Worm (Caenorhabditis elegans): ENCODE data around the gene W03C9.1.

The W03C9.1 gene

ce11 chrII:11917530-11917952, 44.4 kb downstream of the W03C9.1 start (continued):
- TF ChIP-seq snpc-1.1 (tag; optimal IDR thresholded peaks at IDR 0.05; ENCODE audit: insufficient read depth) (peak; percentile 53), lin-26 (GFP tag; IDR thresholded peaks at IDR 0.05) (peak; percentile 70), hlh-12 (tag; optimal IDR thresholded peaks at IDR 0.05) (no peak), rpc-1 (optimal IDR thresholded peaks at IDR 0.05) (no peak), rpc-1 (tag; optimal IDR thresholded peaks at IDR 0.05) (no peak), fkh-3 (tag; optimal IDR thresholded peaks at IDR 0.05) (no peak), F22D6.2 (tag; optimal IDR thresholded peaks at IDR 0.05) (no peak), madf-8 (GFP tag; conservative IDR thresholded peaks at IDR 0.05) (no peak; the same call in 1 of the 2 replicates), ztf-25 (GFP tag; IDR thresholded peaks at IDR 0.05) (no peak), egl-44 (GFP tag; IDR thresholded peaks at IDR 0.05) (no peak), Y95B8A.8 (GFP tag; IDR thresholded peaks at IDR 0.05) (peak; percentile 92), egrh-3 (GFP tag; IDR thresholded peaks at IDR 0.05) (no peak), ztf-22 (GFP tag; optimal IDR thresholded peaks at IDR 0.05) (no peak), xnd-1 (tag; optimal IDR thresholded peaks at IDR 0.05) (peak; percentile 69), D2030.7 (GFP tag; IDR thresholded peaks at IDR 0.05) (peak; percentile 60), T07F8.4 (tag; optimal IDR thresholded peaks at IDR 0.05) (peak; percentile 43), madf-3 (GFP tag; IDR thresholded peaks at IDR 0.05) (peak; percentile 94), nhr-90 (tag; optimal IDR thresholded peaks at IDR 0.05) (peak; percentile 11), aptf-2 (GFP tag; conservative IDR thresholded peaks at IDR 0.05) (no peak), nfyb-1 (GFP tag; IDR thresholded peaks at IDR 0.05) (peak; percentile 61; the same call in 1 of the 2 replicates), B0336.3 (GFP tag; IDR thresholded peaks at IDR 0.05) (peak; percentile 95), mes-4 (tag; optimal IDR thresholded peaks at IDR 0.05) (peak; percentile 25), sptf-2 (GFP tag; optimal IDR thresholded peaks at IDR 0.05) (no peak), B0019.2 (GFP tag; conservative IDR thresholded peaks at IDR 0.05) (peak; percentile 46), F33H1.4 (GFP tag; IDR thresholded peaks at IDR 0.05) (peak; percentile 53; the same call in 1 of the 2 replicates), mcd-1 (GFP tag; IDR thresholded peaks at IDR 0.05) (peak; percentile 59), athp-1 (tag; optimal IDR thresholded peaks at IDR 0.05) (peak; percentile 91), nfya-1 (tag; optimal IDR thresholded peaks at IDR 0.05; ENCODE audit: borderline replicate concordance, insufficient read depth) (no peak), lin-40 (tag; optimal IDR thresholded peaks at IDR 0.05) (no peak), F39B2.1 (GFP tag; IDR thresholded peaks at IDR 0.05) (peak; percentile 93), madf-10 (tag; optimal IDR thresholded peaks at IDR 0.05) (no peak), lag-1 (GFP tag; IDR thresholded peaks at IDR 0.05) (no peak), ztf-6 (GFP tag; IDR thresholded peaks at IDR 0.05) (no peak), sdz-38 (tag; optimal IDR thresholded peaks at IDR 0.05) (no peak), him-1 (tag; optimal IDR thresholded peaks at IDR 0.05) (peak; percentile 74), T26A5.8 (tag; optimal IDR thresholded peaks at IDR 0.05) (peak; percentile 77), hmg-1.2 (GFP tag; IDR thresholded peaks at IDR 0.05) (peak; percentile 51), sea-2 (GFP tag; IDR thresholded peaks at IDR 0.05) (no peak), ceh-58 (GFP tag; IDR thresholded peaks at IDR 0.05) (peak; percentile 73; the same call in 1 of the 2 replicates), lsl-1 (GFP tag; optimal IDR thresholded peaks at IDR 0.05) (peak; percentile 61), hrde-1 (tag; optimal IDR thresholded peaks at IDR 0.05; ENCODE audit: borderline replicate concordance) (peak; percentile 97), unc-130 (GFP tag; optimal IDR thresholded peaks at IDR 0.05) (peak; percentile 95), chd-7 (tag; optimal IDR thresholded peaks at IDR 0.05) (peak; percentile 45), nhr-27 (tag; optimal IDR thresholded peaks at IDR 0.05) (no peak), hsf-1 (GFP tag; IDR thresholded peaks at IDR 0.05) (peak; percentile 82), F52B5.7 (tag; optimal IDR thresholded peaks at IDR 0.05) (no peak), ztf-3 (GFP tag; optimal IDR thresholded peaks at IDR 0.05) (no peak), aptf-3 (GFP tag; IDR thresholded peaks at IDR 0.05) (peak; percentile 74; the same call in 1 of the 2 replicates), nhr-120 (GFP tag; IDR thresholded peaks at IDR 0.05) (no peak), pbrm-1 (GFP tag; IDR thresholded peaks at IDR 0.05) (peak; percentile 77)

All from whole organism, young adult.